Fruit fly (Drosophila melanogaster): ENCODE measurements around the gene Met75Ca.
A peak's percentile ranks its signal among the peaks of the same experiment; 100 is the strongest.

Gene Met75Ca

dm6 chr3L:18439809-18440256 is 32.4 kb downstream of the Met75Ca start, which contains the start of gene skl (continued):
- TF ChIP-seq eyg (GFP tag; optimal IDR thresholded peaks at IDR 0.05) (no peak), peb (GFP tag; IDR thresholded peaks at IDR 0.05) (no peak), repo (GFP tag; optimal IDR thresholded peaks at IDR 0.05) (no peak), phol (tag; optimal IDR thresholded peaks at IDR 0.05) (no peak), HLHmδ (GFP tag; optimal IDR thresholded peaks at IDR 0.05) (peak; percentile 36), CG10209 (GFP tag; optimal IDR thresholded peaks at IDR 0.05) (no peak), CG10274 (GFP tag; optimal IDR thresholded peaks at IDR 0.05) (no peak), CG10267 (tag; optimal IDR thresholded peaks at IDR 0.05) (no peak), Oli (tag; optimal IDR thresholded peaks at IDR 0.05) (no peak), CG13123 (GFP tag; optimal IDR thresholded peaks at IDR 0.05) (no peak), crol (GFP tag; IDR thresholded peaks at IDR 0.05) (no peak), CG11247 (GFP tag; IDR thresholded peaks at IDR 0.05) (no peak), Sry-δ (GFP tag; optimal IDR thresholded peaks at IDR 0.05) (no peak), amos (GFP tag; IDR thresholded peaks at IDR 0.05; ENCODE audit: partially characterized antibody) (0 out of 2 replicates have a peak, but pooled peaks have one; percentile 17), danr (GFP tag; IDR thresholded peaks at IDR 0.05) (no peak), CG7271 (tag; optimal IDR thresholded peaks at IDR 0.05) (no peak), CG10321 (GFP tag; IDR thresholded peaks at IDR 0.05) (no peak), unpg (GFP tag; optimal IDR thresholded peaks at IDR 0.05) (no peak), Hmx (GFP tag; optimal IDR thresholded peaks at IDR 0.05) (no peak), CG2199 (GFP tag; IDR thresholded peaks at IDR 0.05) (0 out of 3 replicates have a peak, but pooled peaks have one; percentile 52), NK7.1 (GFP tag; optimal IDR thresholded peaks at IDR 0.05) (no peak), CG2129 (GFP tag; IDR thresholded peaks at IDR 0.05; ENCODE audit: partially characterized antibody) (no peak), Bteb2 (GFP tag; optimal IDR thresholded peaks at IDR 0.05) (no peak), CG4360 (GFP tag; IDR thresholded peaks at IDR 0.05) (0 out of 2 replicates have a peak, but pooled peaks have one; percentile 30), CG8290 (GFP tag; optimal IDR thresholded peaks at IDR 0.05) (no peak), CG8290 (tag; optimal IDR thresholded peaks at IDR 0.05) (no peak), pros (GFP tag; optimal IDR thresholded peaks at IDR 0.05) (peak; percentile 56), CG17829 (tag; optimal IDR thresholded peaks at IDR 0.05) (peak; percentile 24), maf-S (GFP tag; optimal IDR thresholded peaks at IDR 0.05) (no peak), CG6791 (GFP tag; IDR thresholded peaks at IDR 0.05; ENCODE audit: partially characterized antibody) (peak; percentile 55; the same call in 1 of the 3 replicates), Dp (GFP tag; optimal IDR thresholded peaks at IDR 0.05) (no peak), eve (GFP tag; optimal IDR thresholded peaks at IDR 0.05) (no peak), vnd (GFP tag; IDR thresholded peaks at IDR 0.05; ENCODE audit: partially characterized antibody) (no peak), onecut (GFP tag; IDR thresholded peaks at IDR 0.05) (no peak), insv (GFP tag; optimal IDR thresholded peaks at IDR 0.05) (peak in 1 of 2 experiments; percentile 20), nmo (GFP tag; optimal IDR thresholded peaks at IDR 0.05) (no peak), Nf-YA (GFP tag; IDR thresholded peaks at IDR 0.05) (no peak)

DNA sequence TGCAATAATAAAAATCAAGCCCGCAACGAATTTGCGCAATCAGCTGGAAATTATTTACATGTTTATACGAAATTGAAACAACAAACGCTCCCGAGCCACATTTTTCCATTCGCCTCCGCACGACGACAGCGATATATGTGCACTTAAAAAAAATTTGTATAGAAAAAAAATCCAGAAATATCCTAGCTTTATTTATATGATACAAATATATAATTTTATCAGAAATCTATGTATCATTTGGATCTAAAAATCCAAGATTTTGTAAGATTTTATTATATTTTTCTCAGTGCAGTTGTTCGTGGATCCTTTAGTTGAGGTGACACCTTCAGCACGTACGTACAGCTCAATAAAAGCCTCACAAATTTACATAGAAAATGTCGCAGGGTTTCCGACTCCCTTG is 41.6 kb downstream of the Met75Ca start:
- TF ChIP-seq CG12659 (GFP tag; optimal IDR thresholded peaks at IDR 0.05): no peak
- no peak for TF ChIP-seq Ssrp (tag; optimal IDR thresholded peaks at IDR 0.05)
- no peak for TF ChIP-seq unc-4 (GFP tag; IDR thresholded peaks at IDR 0.05; ENCODE audit: partially characterized antibody)
- no peak for TF ChIP-seq CG7839 (tag; optimal IDR thresholded peaks at IDR 0.05)
- peak; percentile 26 for TF ChIP-seq CG2712 (tag; optimal IDR thresholded peaks at IDR 0.05)
- TF ChIP-seq phol (tag; optimal IDR thresholded peaks at IDR 0.05): peak; percentile 7
- no peak for TF ChIP-seq NfI (GFP tag; optimal IDR thresholded peaks at IDR 0.05)
- TF ChIP-seq inv (GFP tag; IDR thresholded peaks at IDR 0.05; ENCODE audit: partially characterized antibody): no peak
- no peak for TF ChIP-seq B-H2 (GFP tag; optimal IDR thresholded peaks at IDR 0.05)
- no peak for TF ChIP-seq CG1602 (GFP tag; optimal IDR thresholded peaks at IDR 0.05)
- peak in 1 of 3 experiments; percentile 31 for TF ChIP-seq lola (GFP tag; optimal IDR thresholded peaks at IDR 0.05)
- peak; percentile 59 for TF ChIP-seq Xrp1 (GFP tag; IDR thresholded peaks at IDR 0.05)
- TF ChIP-seq gce (GFP tag; IDR thresholded peaks at IDR 0.05): no peak
- TF ChIP-seq CG9727 (GFP tag; optimal IDR thresholded peaks at IDR 0.05): peak; percentile 46
- no peak for TF ChIP-seq prd (optimal IDR thresholded peaks at IDR 0.05)
- TF ChIP-seq prd (GFP tag; IDR thresholded peaks at IDR 0.05): peak; percentile 58; the same call in 1 of the 3 replicates
- TF ChIP-seq Atf6 (GFP tag; IDR thresholded peaks at IDR 0.05): no peak
